Worm (Caenorhabditis elegans) whole organism, L4 larva: ENCODE results near the gene sre-33.

Experiments used
- D1046.2 ChIP-seq: fragments of 200-800 bp; sonication (Bioruptor generic); IDR thresholded peaks from 2 replicates; pipeline ENCODE4 v1.3.6; 2022; ENCODE audit warnings: missing genetic modification characterization, missing compliant biosample characterization
- F10B5.3 ChIP-seq: sonication (generic microtip); optimal IDR thresholded peaks from 2 replicates; lab custom pipeline; 2016; ENCODE audit warnings: mild to moderate bottlenecking, missing genetic modification characterization, missing compliant biosample characterization
- F26F4.8 ChIP-seq: fragments of 200-800 bp; sonication (Bioruptor generic); conservative IDR thresholded peaks from 2 replicates; pipeline ENCODE4 v1.3.6; 2022; ENCODE audit warnings: missing genetic modification characterization, missing compliant biosample characterization
- Y48G9A.11 ChIP-seq: fragments of 200-800 bp; sonication (Bioruptor generic); IDR thresholded peaks from 2 replicates; pipeline ENCODE4 v1.3.6; 2022; ENCODE audit warnings: missing genetic modification reagents, missing genetic modification characterization, missing compliant biosample characterization
- aha-1 ChIP-seq: fragments of 150-350 bp; peaks from one replicate; lab custom pipeline; 2014; ENCODE audit warnings: missing biosample characterization, missing genetic modification characterization
- ama-1 ChIP-seq: fragments of 150-350 bp; optimal IDR thresholded peaks from 2 replicates; lab custom pipeline; 2014; ENCODE audit warnings: inconsistent platforms, mixed read lengths
- ceh-62 ChIP-seq: sonication (generic microtip); optimal IDR thresholded peaks from 2 replicates; lab custom pipeline; 2017; ENCODE audit warnings: missing biosample characterization, missing genetic modification characterization
- daf-19 ChIP-seq: fragments of 200-800 bp; sonication (Bioruptor generic); conservative IDR thresholded peaks from 2 replicates; pipeline ENCODE4 v1.3.6; 2022; ENCODE audit warnings: missing genetic modification characterization, missing compliant biosample characterization
- daf-8 ChIP-seq: fragments of 200-800 bp; sonication (Bioruptor generic); IDR thresholded peaks from 2 replicates; pipeline ENCODE4 v1.3.6; 2022; ENCODE audit warnings: missing genetic modification characterization, missing compliant biosample characterization
- dve-1 ChIP-seq: sonication (generic microtip); optimal IDR thresholded peaks from 2 replicates; lab custom pipeline; 2017; ENCODE audit warnings: antibody characterized with exemption, mild to moderate bottlenecking, missing genetic modification characterization, missing compliant biosample characterization; ENCODE audit not compliant: insufficient read depth
- egl-43 ChIP-seq: fragments of 200-800 bp; sonication (Bioruptor generic); IDR thresholded peaks from 2 replicates; pipeline ENCODE4 v1.3.6; 2022; ENCODE audit warnings: missing genetic modification reagents, missing genetic modification characterization, missing compliant biosample characterization
- fkh-10 ChIP-seq: fragments of 150-350 bp; optimal IDR thresholded peaks from 2 replicates; lab custom pipeline; 2014; ENCODE audit warnings: missing biosample characterization, missing genetic modification reagents, missing genetic modification characterization
- hmg-1.1 ChIP-seq: fragments of 200-800 bp; sonication (Bioruptor generic); IDR thresholded peaks from 2 replicates; pipeline ENCODE4 v1.3.6; 2022; ENCODE audit warnings: missing genetic modification reagents, missing genetic modification characterization, missing compliant biosample characterization
- jun-1 ChIP-seq: fragments of 150-350 bp; optimal IDR thresholded peaks from 2 replicates; lab custom pipeline; 2014; ENCODE audit warnings: missing biosample characterization, missing genetic modification reagents, missing genetic modification characterization
- lim-7 ChIP-seq: fragments of 200-800 bp; sonication (Bioruptor generic); IDR thresholded peaks from 2 replicates; pipeline ENCODE4 v1.3.6; 2022; ENCODE audit warnings: missing genetic modification characterization, missing compliant biosample characterization
- lin-1 ChIP-seq: fragments of 200-800 bp; sonication (Bioruptor generic); IDR thresholded peaks from 2 replicates; pipeline ENCODE4 v1.3.6; 2022; ENCODE audit warnings: missing genetic modification reagents, missing genetic modification characterization, missing compliant biosample characterization
- lin-13 ChIP-seq: fragments of 150-350 bp; optimal IDR thresholded peaks from 2 replicates; lab custom pipeline; 2014; ENCODE audit warnings: missing biosample characterization, missing genetic modification reagents, missing genetic modification characterization
- madf-5 ChIP-seq, 2 experiments: fragments of 200-800 bp; sonication (Bioruptor generic); IDR thresholded peaks; 2 replicates each; pipeline ENCODE4 v1.3.6; 2022; ENCODE audit warnings: missing compliant biosample characterization in 2 of 2, missing genetic modification characterization in 2 of 2
- madf-9 ChIP-seq: fragments of 200-800 bp; sonication (Bioruptor generic); conservative IDR thresholded peaks from 2 replicates; pipeline ENCODE4 v1.3.6; 2022; ENCODE audit warnings: missing genetic modification reagents, missing genetic modification characterization, missing compliant biosample characterization
- mep-1 ChIP-seq: fragments of 150-350 bp; sonication (generic microtip); optimal IDR thresholded peaks from 3 replicates; lab custom pipeline; 2014; ENCODE audit warnings: missing biosample characterization, missing genetic modification characterization
- mxl-2 ChIP-seq: fragments of 200-800 bp; sonication (Bioruptor generic); conservative IDR thresholded peaks from 2 replicates; pipeline ENCODE4 v1.3.6; 2022; ENCODE audit warnings: missing genetic modification reagents, missing genetic modification characterization, missing compliant biosample characterization
- nhr-111 ChIP-seq: fragments of 200-800 bp; sonication (Bioruptor generic); optimal IDR thresholded peaks from 2 replicates; lab custom pipeline; 2018; ENCODE audit warnings: mild to moderate bottlenecking, missing genetic modification characterization, missing compliant biosample characterization
- nhr-237 ChIP-seq: sonication (generic microtip); optimal IDR thresholded peaks from 2 replicates; lab custom pipeline; 2017; ENCODE audit warnings: missing biosample characterization, missing genetic modification characterization
- nhr-25 ChIP-seq: sonication (generic microtip); optimal IDR thresholded peaks from 2 replicates; lab custom pipeline; 2017; ENCODE audit warnings: missing genetic modification characterization, mild to moderate bottlenecking, missing compliant biosample characterization, antibody characterized with exemption, moderate library complexity, borderline replicate concordance; ENCODE audit not compliant: insufficient read depth
- nhr-41 ChIP-seq: fragments of 200-800 bp; sonication (Bioruptor generic); IDR thresholded peaks from 2 replicates; pipeline ENCODE4 v1.3.6; 2022; ENCODE audit warnings: missing genetic modification reagents, missing genetic modification characterization, missing compliant biosample characterization
- nhr-48 ChIP-seq: sonication (generic microtip); optimal IDR thresholded peaks from 2 replicates; lab custom pipeline; 2016; ENCODE audit warnings: mild to moderate bottlenecking, missing genetic modification characterization, missing compliant biosample characterization
- nhr-6 ChIP-seq: fragments of 150-350 bp; optimal IDR thresholded peaks from 2 replicates; lab custom pipeline; 2014; ENCODE audit warnings: missing biosample characterization, missing genetic modification characterization
- nhr-76 ChIP-seq: fragments of 150-350 bp; optimal IDR thresholded peaks from 2 replicates; lab custom pipeline; 2014; ENCODE audit warnings: missing biosample characterization, missing genetic modification characterization
- php-3 ChIP-seq: fragments of 200-800 bp; sonication (Bioruptor generic); IDR thresholded peaks from 2 replicates; pipeline ENCODE4 v1.3.6; 2022; ENCODE audit warnings: missing genetic modification reagents, missing genetic modification characterization, missing compliant biosample characterization
- saeg-2 ChIP-seq: fragments of 200-800 bp; sonication (Bioruptor generic); IDR thresholded peaks from 2 replicates; pipeline ENCODE4 v1.3.6; 2022; ENCODE audit warnings: missing genetic modification reagents, missing genetic modification characterization, missing compliant biosample characterization
- sdz-12 ChIP-seq: fragments of 200-800 bp; sonication (Bioruptor generic); optimal IDR thresholded peaks from 2 replicates; lab custom pipeline; 2018; ENCODE audit warnings: mild to moderate bottlenecking, missing genetic modification characterization, missing compliant biosample characterization
- skn-1 ChIP-seq: fragments of 150-350 bp; optimal IDR thresholded peaks from 2 replicates; lab custom pipeline; 2014; ENCODE audit warnings: missing biosample characterization, missing genetic modification characterization
- tra-1 ChIP-seq: fragments of 200-800 bp; sonication (Bioruptor generic); IDR thresholded peaks from 2 replicates; pipeline ENCODE4 v1.3.6; 2022; ENCODE audit warnings: missing genetic modification reagents, missing genetic modification characterization, missing compliant biosample characterization
- unc-62 ChIP-seq, 3 experiments: fragments of 150-350 bp in 1 of 3; sonication (generic microtip); optimal IDR thresholded peaks in 2 of 3; peaks in 1 of 3; 1 replicate in 1 of 3; 2 replicates in 2 of 3; lab custom pipeline; 2014 to 2017; ENCODE audit warnings: missing biosample characterization in 3 of 3, missing genetic modification characterization in 3 of 3, missing genetic modification reagents in 3 of 3, missing genotype in 1 of 3
- zag-1 ChIP-seq: fragments of 150-350 bp; optimal IDR thresholded peaks from 2 replicates; lab custom pipeline; 2014; ENCODE audit warnings: missing biosample characterization, missing genetic modification characterization
- zip-2 ChIP-seq: fragments of 150-350 bp; optimal IDR thresholded peaks from 2 replicates; lab custom pipeline; 2014; ENCODE audit warnings: missing biosample characterization, missing genetic modification characterization

sre-33 gene

ce11 chrII:12465557-12465956 lies 12.5 kb downstream of the sre-33 start, which contains the start of gene sre-37:
TSS of gene sre-37 (plus strand) at chrII:12465857.
- TF ChIP-seq ceh-62 (tag; lab: Kevin White, UChicago): no peak
- TF ChIP-seq F10B5.3 (tag; lab: Kevin White, UChicago): no peak
- TF ChIP-seq dve-1: no peak
- no peak for TF ChIP-seq lim-7 (GFP tag; lab: Robert Waterston, UW)
- TF ChIP-seq nhr-76 (tag; lab: Kevin White, UChicago): no peak
- no peak for TF ChIP-seq Y48G9A.11
- no peak for TF ChIP-seq tra-1
- no peak for TF ChIP-seq madf-9 (GFP tag; lab: Robert Waterston, UW)
- no peak for TF ChIP-seq nhr-6 (tag; lab: Kevin White, UChicago)
- TF ChIP-seq ama-1 (lab: Kevin White, UChicago): no peak
- TF ChIP-seq daf-8 (GFP tag; lab: Robert Waterston, UW): no peak
- no peak for TF ChIP-seq hmg-1.1 (GFP tag; lab: Robert Waterston, UW)

ce11 chrII:12467047-12467446 lies 13.9 kb downstream of the sre-33 start, which contains the start of gene srg-16:
TSS of gene srg-16 (plus strand) at chrII:12467133.
- no peak for TF ChIP-seq zag-1
- 0 out of 2 replicates have a peak, but pooled peaks have one; percentile 7 for TF ChIP-seq F26F4.8 (GFP tag; lab: Robert Waterston, UW)
- no peak for TF ChIP-seq sdz-12 (GFP tag; lab: Kevin White, UChicago)
- TF ChIP-seq nhr-111 (GFP tag; lab: Kevin White, UChicago): no peak
- TF ChIP-seq daf-19: no peak
- no peak for TF ChIP-seq madf-9 (GFP tag; lab: Robert Waterston, UW)
- TF ChIP-seq, all 104 proteins: peak for 1

DNA sequence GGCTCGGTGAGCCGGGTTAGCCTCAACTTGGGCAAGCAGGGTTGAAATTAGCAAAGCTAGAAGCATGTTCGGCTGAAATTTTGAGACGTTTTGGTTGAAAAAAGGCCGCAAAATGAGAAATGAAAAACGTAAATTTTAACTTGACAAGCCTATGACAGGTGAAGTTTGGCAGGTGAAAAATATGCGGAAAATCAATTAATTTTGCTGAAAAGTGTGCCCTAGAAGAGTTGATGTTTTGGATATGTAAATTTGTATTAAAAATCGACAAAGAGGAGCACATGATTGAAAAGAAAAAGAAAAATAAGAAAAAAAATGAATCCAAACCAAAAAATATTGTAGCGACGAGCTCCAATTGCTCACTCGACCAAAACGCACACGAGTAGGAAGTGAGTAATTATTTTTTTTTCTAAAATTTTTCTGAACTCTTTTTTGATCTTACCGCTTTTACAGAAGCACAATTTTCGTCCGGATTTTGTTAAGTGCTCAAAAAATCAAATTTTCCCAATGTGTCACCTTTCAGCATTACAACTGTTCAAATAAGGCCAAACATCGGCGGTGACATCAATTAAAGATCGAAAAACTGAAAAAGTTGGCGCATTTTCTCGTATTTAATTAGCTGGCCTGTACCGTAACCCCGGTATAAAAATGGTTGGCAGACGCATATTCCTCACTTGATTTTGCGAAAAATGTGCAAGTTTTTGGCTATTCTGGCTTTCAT lies 18.2 kb downstream of the sre-33 start, which contains the start of the genes F15A4.5 and phat-8:
F15A4.5 (minus strand) TSS at position 101 of the 718 bp plus-strand sequence.
phat-8 (plus strand) TSS at position 668 of the 718 bp plus-strand sequence.
- TF ChIP-seq D1046.2: no peak
- TF ChIP-seq unc-62 (GFP tag; optimal IDR thresholded peaks at IDR 0.05 in 1 of 2; lab: Kevin White, UChicago): peak in 1 of 2 experiments; percentile 21
- no peak for TF ChIP-seq unc-62 (tag; optimal IDR thresholded peaks at IDR 0.05; lab: Kevin White, UChicago)

DNA sequence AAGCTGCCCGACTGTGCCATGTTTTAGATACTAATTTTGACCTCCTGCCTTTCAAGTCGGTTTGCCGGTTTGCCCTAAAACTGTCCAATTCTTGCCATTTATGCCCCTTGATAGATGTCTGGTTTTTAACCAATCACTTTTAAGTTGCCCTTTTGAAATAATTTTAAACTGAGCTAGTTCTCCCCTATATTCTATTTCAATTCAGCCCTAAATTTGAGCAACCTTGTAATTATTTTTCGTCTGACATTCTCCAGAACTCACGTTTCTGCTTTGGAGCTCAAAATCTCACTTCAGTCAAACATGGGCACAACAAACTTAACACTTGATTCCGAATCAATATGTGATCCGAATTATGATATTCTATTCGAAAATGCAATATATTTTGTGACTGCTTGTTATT lies 20.3 kb downstream of the sre-33 start, which contains the start of gene srg-17:
srg-17 (plus strand) TSS at position 301 of the 400 bp plus-strand sequence.
- TF ChIP-seq egl-43 (GFP tag; lab: Robert Waterston, UW) (no peak), aha-1 (peak; percentile 72)
- TF ChIP-seq, all 104 proteins: peak for 1

ce11 chrII:12480811-12481210 lies 27.7 kb downstream of the sre-33 start, which contains the start of gene arrd-9:
TSS of gene arrd-9 (minus strand) at chrII:12480911.
- TF ChIP-seq tra-1: no peak
- no peak for TF ChIP-seq saeg-2 (GFP tag; lab: Robert Waterston, UW)
- no peak for TF ChIP-seq Y48G9A.11
- TF ChIP-seq lin-13 (GFP tag; lab: Kevin White, UChicago): no peak
- TF ChIP-seq nhr-237: no peak
- TF ChIP-seq nhr-25 (tag; lab: Kevin White, UChicago): no peak
- TF ChIP-seq fkh-10: no peak
- no peak for TF ChIP-seq F10B5.3 (tag; lab: Kevin White, UChicago)
- no peak for TF ChIP-seq mep-1 (tag; lab: Kevin White, UChicago)
- TF ChIP-seq jun-1: no peak
- no peak for TF ChIP-seq nhr-48 (tag; lab: Kevin White, UChicago)
- TF ChIP-seq mxl-2 (GFP tag; lab: Robert Waterston, UW): no peak
- no peak for TF ChIP-seq php-3 (GFP tag; lab: Robert Waterston, UW)
- TF ChIP-seq unc-62 (GFP tag; optimal IDR thresholded peaks at IDR 0.05 in 1 of 2; lab: Kevin White, UChicago): no peak
- no peak for TF ChIP-seq unc-62 (tag; optimal IDR thresholded peaks at IDR 0.05; lab: Kevin White, UChicago)
- TF ChIP-seq skn-1 (tag; lab: Kevin White, UChicago): no peak
- TF ChIP-seq zip-2 (tag; lab: Kevin White, UChicago): no peak
- TF ChIP-seq nhr-41 (GFP tag; lab: Robert Waterston, UW): no peak
- no peak for TF ChIP-seq lin-1
- no peak for TF ChIP-seq madf-5 (GFP tag; IDR thresholded peaks at IDR 0.05; lab: Robert Waterston, UW)
- TF ChIP-seq, all 104 proteins: peak for 0
